Fruit fly (Drosophila melanogaster): ENCODE measurements around the gene Cpr92A.

- TF ChIP-seq CG32264 (GFP tag; optimal IDR thresholded peaks at IDR 0.05) (peak; percentile 57), N (GFP tag; optimal IDR thresholded peaks at IDR 0.05) (no peak), Hr83 (GFP tag; optimal IDR thresholded peaks at IDR 0.05; ENCODE audit: poor library complexity, severe bottlenecking) (peak; percentile 56), pan (optimal IDR thresholded peaks at IDR 0.05) (no peak), psq (GFP tag; optimal IDR thresholded peaks at IDR 0.05) (peak; percentile 66)
Observed at dm6 chr3R:19641498-19642065, 42.8 kb upstream of the Cpr92A start.
